Worm (Caenorhabditis elegans) whole organism, young adult: ENCODE measurements around the gene ttc-17.

ENCODE experiments used
- ama-1 ChIP-seq, 3 experiments: fragments of 150-350 bp in 1 of 3; sonication (generic microtip) in 2 of 3; optimal IDR thresholded peaks; 2 replicates each; lab custom pipeline; 2014 to 2018; ENCODE audit warnings: missing biosample characterization in 2 of 3, missing genetic modification characterization in 2 of 3, missing genetic modification reagents in 2 of 3
- ceh-91 ChIP-seq: fragments of 200-800 bp; sonication (Bioruptor generic); IDR thresholded peaks from 2 replicates; pipeline ENCODE4 v1.3.6; 2022; ENCODE audit warnings: missing genetic modification reagents, missing genetic modification characterization, missing compliant biosample characterization

ce11 chrV:8938943-8939342, 17.9 kb upstream of the ttc-17 start:
- TF ChIP-seq ceh-91 (no peak), ama-1 (optimal IDR thresholded peaks at IDR 0.05; lab: Kevin White, UChicago) (no peak), ama-1 (GFP tag; optimal IDR thresholded peaks at IDR 0.05; lab: Kevin White, UChicago) (no peak)
